Fruit fly (Drosophila melanogaster): ENCODE data around the gene Ssdp.

Gene Ssdp

dm6 chr3R:18228713-18229222 lies 29.4 kb upstream of the Ssdp start (continued):
- no peak for TF ChIP-seq ind (GFP tag; optimal IDR thresholded peaks at IDR 0.05)
- TF ChIP-seq unpg (GFP tag; optimal IDR thresholded peaks at IDR 0.05) = no peak
- no peak for TF ChIP-seq Dfd (GFP tag; optimal IDR thresholded peaks at IDR 0.05)
- TF ChIP-seq Sox102F (GFP tag; optimal IDR thresholded peaks at IDR 0.05) = no peak
- no peak for TF ChIP-seq CG3726 (GFP tag; IDR thresholded peaks at IDR 0.05)
- no peak for TF ChIP-seq CG9215 (GFP tag; IDR thresholded peaks at IDR 0.05)
- TF ChIP-seq CG4854 (GFP tag; optimal IDR thresholded peaks at IDR 0.05) = no peak
- 0 out of 2 replicates have a peak, but pooled peaks have one; percentile 15 for TF ChIP-seq sisA (GFP tag; IDR thresholded peaks at IDR 0.05)
- no peak for TF ChIP-seq Opbp (GFP tag; IDR thresholded peaks at IDR 0.05; ENCODE audit: partially characterized antibody)
- TF ChIP-seq CG3065 (GFP tag; optimal IDR thresholded peaks at IDR 0.05) = no peak
- TF ChIP-seq Ets65A (GFP tag) = no peak
- TF ChIP-seq CG10366 (GFP tag; IDR thresholded peaks at IDR 0.05) = no peak
- no peak for TF ChIP-seq wor (GFP tag; IDR thresholded peaks at IDR 0.05)
- TF ChIP-seq NFAT (GFP tag; IDR thresholded peaks at IDR 0.05) = peak; percentile 47; the same call in 1 of the 2 replicates
- TF ChIP-seq Six4 (GFP tag; optimal IDR thresholded peaks at IDR 0.05) = no peak
- TF ChIP-seq CG10543 (GFP tag; optimal IDR thresholded peaks at IDR 0.05) = peak; percentile 19
- TF ChIP-seq Atf6 (GFP tag; IDR thresholded peaks at IDR 0.05) = peak; percentile 45; the same call in 1 of the 2 replicates
- no peak for TF ChIP-seq HLH54F (GFP tag; optimal IDR thresholded peaks at IDR 0.05)
- TF ChIP-seq CG6689 (GFP tag; IDR thresholded peaks at IDR 0.05) = no peak
- no peak for TF ChIP-seq sqz (GFP tag; optimal IDR thresholded peaks at IDR 0.05)

DNA sequence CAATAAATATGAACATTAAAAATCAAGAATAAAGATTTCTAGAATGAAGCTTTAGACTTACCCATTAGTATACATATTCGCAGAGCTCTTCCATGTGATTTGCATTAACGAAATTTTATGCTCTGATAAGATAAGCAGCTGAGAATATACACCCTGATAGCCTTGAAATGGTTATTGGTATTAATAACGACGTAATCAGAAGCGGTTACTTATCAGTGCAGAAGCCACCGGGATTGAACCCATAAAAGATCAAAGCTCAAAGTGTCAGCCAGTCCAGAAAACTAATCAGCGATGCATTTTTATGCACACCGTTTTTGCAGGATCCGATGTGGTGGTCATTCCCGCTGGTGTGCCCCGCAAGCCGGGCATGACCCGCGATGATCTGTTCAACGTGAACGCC lies 28.0 kb upstream of the Ssdp start:
- TF ChIP-seq exex (tag; optimal IDR thresholded peaks at IDR 0.05) (peak; percentile 80), nom (GFP tag; optimal IDR thresholded peaks at IDR 0.05) (peak; percentile 35), lab (GFP tag; optimal IDR thresholded peaks at IDR 0.05) (no peak)

DNA sequence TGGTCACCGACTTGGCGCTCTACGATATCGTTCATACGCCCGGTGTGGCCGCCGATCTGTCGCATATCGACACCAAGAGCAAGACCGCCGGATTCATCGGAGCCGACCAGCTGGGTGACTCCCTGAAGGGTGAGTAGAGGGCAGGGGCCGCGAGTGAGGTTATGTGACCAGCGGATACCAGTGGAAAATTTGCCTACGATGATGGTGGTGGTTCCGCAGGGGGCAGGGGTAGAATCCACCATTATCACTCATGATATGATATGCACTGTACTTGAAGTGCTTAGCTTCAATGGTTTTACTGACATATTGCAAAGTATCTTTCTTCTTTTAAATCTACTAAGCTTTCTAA lies 27.4 kb upstream of the Ssdp start:
- TF ChIP-seq Bteb2 (GFP tag; optimal IDR thresholded peaks at IDR 0.05) = no peak
- peak; percentile 86 for TF ChIP-seq crol (GFP tag; IDR thresholded peaks at IDR 0.05)
- no peak for TF ChIP-seq Lpt (GFP tag; optimal IDR thresholded peaks at IDR 0.05)
- no peak for TF ChIP-seq tup (GFP tag; optimal IDR thresholded peaks at IDR 0.05)
- no peak for TF ChIP-seq Hr3 (GFP tag; optimal IDR thresholded peaks at IDR 0.05)
- peak in 1 of 2 experiments; percentile 24 for TF ChIP-seq Pdp1 (GFP tag; optimal IDR thresholded peaks at IDR 0.05)
- no peak for TF ChIP-seq CG10209 (GFP tag; optimal IDR thresholded peaks at IDR 0.05)
- TF ChIP-seq az2 (GFP tag; optimal IDR thresholded peaks at IDR 0.05) = no peak
- TF ChIP-seq CG14441 (GFP tag; IDR thresholded peaks at IDR 0.05) = 0 out of 2 replicates have a peak, but pooled peaks have one; percentile 13
- TF ChIP-seq ci (GFP tag; IDR thresholded peaks at IDR 0.05) = 0 out of 3 replicates have a peak, but pooled peaks have one; percentile 44
- TF ChIP-seq ara (GFP tag; IDR thresholded peaks at IDR 0.05) = 0 out of 2 replicates have a peak, but pooled peaks have one; percentile 25
- peak; percentile 75 for TF ChIP-seq NFAT (GFP tag; IDR thresholded peaks at IDR 0.05)
- TF ChIP-seq Myb (GFP tag; optimal IDR thresholded peaks at IDR 0.05) = no peak
- TF ChIP-seq bigmax (GFP tag; optimal IDR thresholded peaks at IDR 0.05) = peak; percentile 94
- no peak for TF ChIP-seq Optix (GFP tag; IDR thresholded peaks at IDR 0.05)
- TF ChIP-seq Dref (GFP tag; IDR thresholded peaks at IDR 0.05) = peak; percentile 18; the same call in 1 of the 2 replicates
- 0 out of 3 replicates have a peak, but pooled peaks have one; percentile 20 for TF ChIP-seq HLH4C (GFP tag; IDR thresholded peaks at IDR 0.05; ENCODE audit: partially characterized antibody)
- 0 out of 3 replicates have a peak, but pooled peaks have one; percentile 39 for TF ChIP-seq CG11695 (GFP tag; IDR thresholded peaks at IDR 0.05)
- no peak for TF ChIP-seq CG9727 (GFP tag; optimal IDR thresholded peaks at IDR 0.05)
- peak; percentile 44 for TF ChIP-seq gcm (GFP tag; optimal IDR thresholded peaks at IDR 0.05)
- TF ChIP-seq ERR (GFP tag; optimal IDR thresholded peaks at IDR 0.05) = peak; percentile 92
- TF ChIP-seq fu2 (GFP tag; optimal IDR thresholded peaks at IDR 0.05) = peak; percentile 20

Measured in whole organism, embryonic.